Fruit fly (Drosophila melanogaster): Measurements from ENCODE around the gene Ir94h.

Ir94h gene

dm6 chr3R:23538719-23539145 lies 51.4 kb downstream of the Ir94h start, which contains the start of gene Ugt303B2:
TSS of gene Ugt303B2 (minus strand) at chr3R:23538908.
- TF ChIP-seq fd59A (GFP tag; optimal IDR thresholded peaks at IDR 0.05), result no peak
- TF ChIP-seq Lpt (GFP tag; optimal IDR thresholded peaks at IDR 0.05), result no peak
- TF ChIP-seq vri (GFP tag; optimal IDR thresholded peaks at IDR 0.05), result peak; percentile 11
- TF ChIP-seq topi (GFP tag; optimal IDR thresholded peaks at IDR 0.05), result no peak
